Fruit fly (Drosophila melanogaster): ENCODE results near the gene z.

The z gene

DNA sequence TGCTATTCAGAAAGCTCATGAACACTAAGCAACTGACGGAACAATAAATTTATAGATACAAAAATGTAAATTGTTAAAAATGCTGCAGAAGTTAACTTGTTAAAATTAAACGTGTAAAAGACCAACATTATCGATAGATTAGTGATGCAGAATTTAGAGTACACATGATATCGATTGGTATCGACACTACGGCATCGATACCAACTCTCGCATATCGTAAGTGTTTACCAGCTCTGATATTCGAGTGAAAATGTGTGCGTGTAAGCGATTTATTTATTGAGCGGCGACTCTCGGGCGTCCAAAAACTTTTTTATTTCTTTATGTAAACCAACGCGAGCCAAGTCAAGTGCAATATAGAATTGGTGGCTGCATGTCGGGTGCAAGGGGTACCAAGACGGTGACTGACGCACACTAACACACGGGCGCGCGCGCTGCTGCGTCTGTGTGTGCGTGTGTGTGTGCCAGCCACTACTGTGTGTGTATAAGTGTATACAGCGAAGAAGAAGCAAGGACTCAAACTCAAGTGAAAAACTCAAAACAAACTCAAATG is at the start of gene z:
Gene z, plus strand, starts transcription at position 20 of the 550 bp plus-strand sequence.
- TF ChIP-seq CTCF (optimal IDR thresholded peaks at IDR 0.05) (no peak), CG8478 (optimal IDR thresholded peaks at IDR 0.05) (no peak)

DNA sequence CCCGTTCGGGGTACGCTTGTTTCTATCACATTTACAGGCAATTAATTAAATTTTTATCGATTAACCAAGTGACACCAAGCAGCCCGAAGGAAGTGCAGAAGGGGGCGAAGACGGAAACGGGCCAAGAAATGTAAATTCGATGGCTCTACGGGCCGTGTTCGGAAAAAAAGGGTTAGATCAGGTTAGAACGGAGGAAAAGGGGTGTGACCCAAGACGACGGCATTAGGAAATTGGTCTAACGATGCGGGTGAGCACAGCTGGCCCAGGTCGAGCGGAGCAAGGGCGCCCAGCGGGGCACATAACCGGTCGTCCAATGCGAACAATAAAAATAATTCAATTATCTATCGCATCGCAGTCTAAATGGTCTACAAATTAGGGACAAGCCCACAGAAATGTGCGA is 48.1 kb upstream of the z start:
- TF ChIP-seq CG8478 (optimal IDR thresholded peaks at IDR 0.05): no peak
- no peak for TF ChIP-seq CTCF (optimal IDR thresholded peaks at IDR 0.05)

DNA sequence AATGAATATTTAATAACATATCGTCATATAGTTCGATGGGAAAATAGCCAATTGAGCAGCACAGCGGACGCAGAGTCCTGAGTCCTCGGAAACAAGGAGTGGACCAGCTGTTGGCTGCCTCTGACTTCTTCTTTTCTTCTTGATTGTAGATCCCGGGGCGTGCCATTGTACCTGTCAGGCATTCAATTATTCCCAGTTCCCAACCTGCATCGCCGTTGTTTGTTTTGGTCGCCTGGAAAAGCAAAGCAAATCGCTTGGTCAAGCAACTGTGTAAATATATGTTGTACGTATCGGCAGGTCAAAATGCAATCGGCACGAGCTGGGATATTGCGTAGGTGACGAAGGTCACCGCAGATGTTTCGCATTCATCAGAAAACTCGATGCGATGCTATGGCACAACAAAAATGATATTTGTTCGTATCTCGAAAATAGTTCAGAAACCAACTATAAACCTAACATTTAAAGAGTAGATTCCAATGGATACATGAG is 38.9 kb upstream of the z start:
- TF ChIP-seq CTCF (optimal IDR thresholded peaks at IDR 0.05) (no peak), CG8478 (optimal IDR thresholded peaks at IDR 0.05) (no peak)

DNA sequence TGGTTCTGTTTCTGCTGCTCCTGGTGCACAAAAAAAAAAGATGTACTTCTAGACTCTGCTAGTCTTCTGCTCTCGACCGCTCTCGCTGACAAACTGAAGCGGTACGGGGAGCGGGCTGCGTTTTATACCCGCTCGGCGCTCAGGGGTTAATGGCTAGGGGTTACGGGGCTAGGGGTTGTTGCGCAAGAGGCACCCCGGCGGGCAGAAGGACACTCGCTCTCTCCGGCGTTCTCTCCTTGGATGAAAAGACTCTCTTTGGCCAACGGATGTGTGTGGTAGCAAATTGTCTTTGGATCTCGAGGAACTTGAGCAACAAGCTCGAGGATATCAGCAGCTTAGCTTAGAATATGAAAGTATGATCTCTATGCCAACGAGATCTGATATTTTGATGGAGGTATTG is 36.8 kb upstream of the z start, which contains the start of gene CG12496:
Gene CG12496, minus strand, starts transcription at position 97 of the 400 bp plus-strand sequence.
- TF ChIP-seq CG8478 (optimal IDR thresholded peaks at IDR 0.05) (no peak), CTCF (optimal IDR thresholded peaks at IDR 0.05) (no peak)

DNA sequence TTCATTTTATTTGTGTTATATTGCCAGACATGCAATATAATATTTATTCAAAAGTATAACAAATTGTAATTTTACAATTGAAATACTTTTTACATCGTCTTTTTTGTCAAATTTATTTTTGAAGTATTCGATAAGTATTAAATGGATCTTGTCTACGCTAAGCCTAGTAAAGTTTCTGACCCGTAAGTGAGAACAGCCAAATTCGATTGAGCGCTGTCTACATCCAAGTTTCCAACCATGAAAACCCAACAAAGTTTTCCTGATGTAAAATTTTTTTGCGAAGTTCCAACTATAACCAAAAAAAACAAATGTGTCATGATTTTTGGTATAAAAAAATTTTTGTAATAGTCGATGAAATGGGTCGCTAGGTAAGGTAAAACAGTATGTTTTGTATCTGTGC is 28.1 kb upstream of the z start:
- TF ChIP-seq CG8478 (optimal IDR thresholded peaks at IDR 0.05) (no peak), CTCF (optimal IDR thresholded peaks at IDR 0.05) (peak; percentile 46 to 83)

DNA sequence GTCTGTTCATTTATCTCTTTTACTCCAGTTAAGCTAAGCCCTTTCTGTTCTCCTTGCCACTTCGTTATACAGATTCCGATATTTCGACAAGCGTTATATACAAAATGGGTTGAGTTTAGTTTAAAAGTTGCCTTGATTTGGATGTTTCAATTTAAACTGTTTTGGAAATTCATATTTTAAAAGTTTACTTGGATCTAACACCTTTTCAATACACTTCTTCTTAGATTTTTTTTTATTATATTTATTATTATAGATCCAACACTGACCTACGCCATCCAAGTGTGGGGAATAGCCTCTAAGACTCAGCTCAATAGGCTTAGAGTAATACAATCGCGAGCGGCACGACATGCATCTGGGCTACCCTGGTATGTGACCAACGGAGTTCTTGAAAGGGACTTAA is 21.8 kb upstream of the z start, which contains the start of gene CG32797:
Gene CG32797, minus strand, starts transcription at position 101 of the 400 bp plus-strand sequence.
- TF ChIP-seq CG8478 (optimal IDR thresholded peaks at IDR 0.05): no peak
- no peak for TF ChIP-seq CTCF (optimal IDR thresholded peaks at IDR 0.05)

DNA sequence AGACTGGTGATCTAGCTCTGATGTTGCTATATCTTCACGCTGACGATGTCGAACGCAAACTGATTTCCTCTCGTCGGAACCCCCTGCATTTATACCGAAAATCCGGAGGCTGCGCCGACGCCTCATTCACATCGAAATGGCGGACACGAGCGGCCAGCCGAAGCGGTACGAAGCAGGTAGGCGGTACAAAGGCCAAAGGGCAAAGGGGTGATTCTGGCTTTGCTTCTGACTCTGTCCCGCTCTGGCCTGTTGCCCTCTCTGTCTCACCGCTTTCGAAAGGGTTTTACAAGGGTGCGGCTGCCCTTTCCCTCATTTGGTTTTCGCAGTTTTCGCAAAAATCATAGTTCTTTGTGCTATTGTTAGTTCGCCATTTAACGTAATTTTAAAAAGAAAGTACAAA is 18.7 kb upstream of the z start, which contains the start of gene gt:
Gene gt, minus strand, starts transcription at position 65 of the 400 bp plus-strand sequence.
- TF ChIP-seq CTCF (optimal IDR thresholded peaks at IDR 0.05): no peak

DNA sequence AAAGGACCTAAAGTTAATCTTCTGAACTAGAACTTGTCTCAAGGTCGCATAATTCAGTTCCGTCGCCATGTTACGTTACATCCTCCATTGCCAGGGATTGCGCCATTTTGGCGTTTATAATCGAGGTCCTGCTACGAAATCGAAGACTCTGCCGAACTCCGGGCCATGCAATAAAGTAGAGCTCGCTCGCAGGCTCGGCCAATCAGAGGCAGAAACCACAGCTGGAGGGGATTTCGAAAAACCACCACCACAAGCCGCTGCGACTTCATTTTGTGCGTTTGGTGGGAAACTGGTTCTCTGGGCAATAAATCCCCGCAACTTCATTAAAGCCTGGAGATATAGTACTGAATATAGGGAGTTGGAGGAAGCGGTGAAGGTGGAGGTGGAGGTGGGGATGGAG is 12.7 kb upstream of the z start:
- TF ChIP-seq CG8478 (optimal IDR thresholded peaks at IDR 0.05) (no peak), CTCF (optimal IDR thresholded peaks at IDR 0.05) (no peak)

DNA sequence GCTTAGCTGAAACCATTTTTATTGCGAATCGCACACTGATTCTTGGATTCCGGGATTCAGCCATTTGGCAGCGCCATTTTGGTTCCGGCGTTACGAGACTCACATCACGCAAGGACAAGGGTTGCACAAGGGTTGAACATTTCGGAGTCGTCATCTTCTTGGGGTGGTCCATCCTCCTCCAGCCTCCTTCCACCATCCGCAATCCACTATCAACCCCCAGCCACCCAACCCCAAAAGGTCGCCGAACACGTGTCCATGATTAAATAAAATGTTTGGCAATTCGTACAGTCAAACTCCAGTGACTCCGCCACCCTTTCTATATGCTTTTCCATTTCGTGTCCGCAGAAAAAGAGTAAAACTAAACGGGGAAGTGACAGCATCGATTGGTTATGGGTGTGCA is 7.3 kb upstream of the z start:
- TF ChIP-seq CTCF (optimal IDR thresholded peaks at IDR 0.05): no peak
- TF ChIP-seq CG8478 (optimal IDR thresholded peaks at IDR 0.05): no peak

DNA sequence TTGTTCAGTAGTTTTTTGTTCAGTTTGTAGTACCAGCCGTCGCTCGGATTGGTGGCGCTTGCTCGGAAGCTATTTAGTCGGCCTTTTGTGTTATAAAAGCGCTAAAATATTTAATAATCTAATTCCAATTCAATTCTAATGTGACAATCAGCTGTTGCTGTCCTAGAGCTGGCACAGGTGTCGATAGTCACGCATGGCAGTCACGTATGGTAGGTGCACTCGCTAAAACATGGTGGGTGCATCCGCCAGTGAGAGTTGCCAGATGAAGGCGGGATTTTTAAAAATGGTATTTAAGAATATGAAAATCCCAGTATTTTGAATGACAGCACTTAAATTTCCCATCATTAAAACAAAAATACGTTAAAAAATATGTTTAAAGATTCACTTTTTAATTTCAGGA is 3.8 kb upstream of the z start, which contains the start of gene tko:
Gene tko, minus strand, starts transcription at position 179 of the 400 bp plus-strand sequence.
- TF ChIP-seq CG8478 (optimal IDR thresholded peaks at IDR 0.05) (no peak), CTCF (optimal IDR thresholded peaks at IDR 0.05) (peak in 1 of 2 experiments; percentile 62)

DNA sequence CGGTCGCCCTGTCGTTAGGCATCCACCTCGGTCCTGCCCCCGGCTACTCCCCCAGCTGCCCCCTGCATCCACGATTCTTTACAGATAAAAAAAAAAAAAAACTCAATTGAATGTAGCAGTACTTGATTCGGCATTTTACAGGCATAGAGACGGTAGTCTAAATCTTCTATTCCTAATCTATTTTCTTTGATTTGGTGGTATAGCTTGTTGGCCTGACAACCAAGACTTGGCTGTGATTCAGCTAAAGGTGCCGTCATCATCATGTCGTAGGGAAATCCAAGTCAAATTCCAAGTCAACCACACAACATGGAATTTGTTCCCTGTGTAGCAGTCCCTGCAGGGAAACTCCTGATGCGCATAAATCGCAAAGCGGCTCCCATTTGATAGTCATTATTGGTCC is 5.2 kb downstream of the z start:
- TF ChIP-seq CG8478 (optimal IDR thresholded peaks at IDR 0.05) (no peak), CTCF (optimal IDR thresholded peaks at IDR 0.05) (no peak)

DNA sequence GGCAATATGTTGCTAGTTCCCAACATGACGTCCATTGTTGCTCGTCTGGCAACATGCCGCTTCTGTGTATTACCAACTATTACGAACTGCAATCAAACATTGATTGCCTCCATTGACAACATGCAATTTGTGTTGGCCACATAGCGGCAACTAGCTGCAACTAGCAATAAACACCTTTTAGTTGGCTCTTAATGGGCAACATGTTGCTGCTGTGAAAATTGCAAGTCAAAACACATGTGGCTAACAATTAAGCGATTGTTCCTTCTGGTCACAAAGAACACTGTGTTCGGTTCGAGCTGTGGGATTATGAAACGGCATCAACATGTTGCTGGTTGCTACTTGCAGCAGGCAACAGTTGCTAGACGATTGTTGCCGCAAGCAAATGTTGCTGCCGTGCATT is 6.2 kb downstream of the z start:
- no peak for TF ChIP-seq CG8478 (optimal IDR thresholded peaks at IDR 0.05)
- no peak for TF ChIP-seq CTCF (optimal IDR thresholded peaks at IDR 0.05)

DNA sequence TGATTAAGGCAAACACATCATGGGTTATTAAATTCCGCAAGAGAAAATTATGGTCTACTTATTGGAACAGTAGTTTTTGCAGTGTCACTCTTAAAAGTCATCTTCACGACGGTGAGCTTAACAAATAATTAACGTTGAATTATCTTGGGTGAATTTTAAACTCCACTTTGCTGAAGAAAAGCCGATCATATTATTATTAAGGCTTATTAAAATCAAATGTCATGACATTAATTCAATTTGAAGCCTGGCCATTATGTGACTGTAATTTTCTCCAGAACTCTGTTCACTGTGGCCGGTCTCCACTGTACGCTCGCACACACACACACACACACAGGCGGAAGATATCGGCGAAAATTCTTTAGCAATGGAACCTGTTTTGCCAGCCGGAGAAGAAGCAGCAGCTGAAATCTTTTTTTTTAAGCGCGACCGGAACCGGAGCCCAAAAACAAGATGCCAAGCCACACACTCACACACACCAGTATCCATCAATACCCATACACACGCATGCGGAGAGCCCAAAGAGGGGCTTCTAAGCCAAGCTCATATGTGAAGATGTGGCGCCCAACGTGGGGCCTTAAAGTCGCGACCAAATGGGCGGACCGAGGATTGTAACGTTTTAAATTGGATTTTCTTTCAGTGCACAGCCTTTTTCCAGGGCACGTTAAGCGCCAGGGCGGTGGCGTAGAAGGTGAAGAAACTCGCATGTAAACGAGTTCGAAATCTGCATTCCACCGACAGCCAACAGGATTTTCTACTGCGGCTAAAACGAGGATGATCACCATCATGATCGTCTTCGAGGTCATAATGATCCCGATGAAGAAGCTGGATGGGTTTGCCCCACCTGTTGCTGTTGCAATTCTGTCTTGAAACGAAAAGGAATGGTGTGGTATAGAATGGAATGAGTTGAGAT is 8.0 kb downstream of the z start:
- TF ChIP-seq CTCF (optimal IDR thresholded peaks at IDR 0.05) (no peak), CG8478 (optimal IDR thresholded peaks at IDR 0.05) (no peak)

DNA sequence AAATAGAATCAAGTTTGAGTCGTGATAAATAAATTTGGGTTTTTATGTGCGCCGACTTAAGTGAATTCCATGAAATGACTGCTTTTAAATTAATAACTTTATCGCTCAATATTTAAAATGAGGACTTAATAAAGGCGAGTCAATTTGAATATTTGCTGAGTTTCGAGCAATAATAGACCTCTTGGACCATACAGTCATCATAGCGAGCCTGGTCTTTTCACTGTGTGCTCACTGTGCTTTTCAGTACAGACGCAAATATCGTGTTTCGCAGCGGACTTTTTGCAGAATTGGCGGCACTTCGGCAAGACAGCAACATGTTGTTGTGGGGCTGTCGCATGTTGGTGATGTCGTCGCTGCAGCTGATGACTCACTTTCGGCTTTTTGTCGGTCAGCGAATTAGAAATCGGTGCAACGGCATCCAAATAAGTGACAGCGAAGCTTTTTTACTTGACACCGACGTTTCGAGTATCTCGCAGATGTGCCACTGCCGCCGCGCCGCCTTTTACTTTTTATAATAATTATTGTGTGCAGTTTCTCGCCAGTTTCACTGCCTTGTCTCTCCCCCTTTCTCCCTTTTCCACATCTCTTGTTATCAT is 10.4 kb downstream of the z start:
- TF ChIP-seq CTCF (optimal IDR thresholded peaks at IDR 0.05): no peak

DNA sequence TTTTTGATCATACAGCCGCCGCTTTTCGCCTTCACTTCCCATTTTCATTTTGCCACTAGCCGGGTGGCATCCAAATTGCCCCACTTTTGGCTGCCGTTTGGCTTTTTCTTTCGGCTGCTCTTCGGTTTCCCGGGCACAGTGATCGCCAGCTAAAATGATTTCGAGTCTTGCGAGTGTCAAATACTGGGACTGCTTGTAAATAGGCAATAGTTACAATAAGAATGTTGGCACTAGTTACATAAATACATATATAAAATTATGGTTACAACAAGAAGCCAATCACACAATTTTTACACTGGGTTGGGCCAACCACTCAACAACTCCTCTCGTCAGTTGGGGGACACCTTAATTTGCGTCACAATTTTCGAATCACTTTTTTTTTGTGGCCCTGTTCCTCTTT is 12.3 kb downstream of the z start:
- no peak for TF ChIP-seq CG8478 (optimal IDR thresholded peaks at IDR 0.05)
- TF ChIP-seq CTCF (optimal IDR thresholded peaks at IDR 0.05): no peak
